Fruit fly (Drosophila melanogaster): ENCODE data around the gene CG18231.
A peak's percentile ranks its signal among the peaks of the same experiment; 100 is the strongest.

Gene CG18231

DNA sequence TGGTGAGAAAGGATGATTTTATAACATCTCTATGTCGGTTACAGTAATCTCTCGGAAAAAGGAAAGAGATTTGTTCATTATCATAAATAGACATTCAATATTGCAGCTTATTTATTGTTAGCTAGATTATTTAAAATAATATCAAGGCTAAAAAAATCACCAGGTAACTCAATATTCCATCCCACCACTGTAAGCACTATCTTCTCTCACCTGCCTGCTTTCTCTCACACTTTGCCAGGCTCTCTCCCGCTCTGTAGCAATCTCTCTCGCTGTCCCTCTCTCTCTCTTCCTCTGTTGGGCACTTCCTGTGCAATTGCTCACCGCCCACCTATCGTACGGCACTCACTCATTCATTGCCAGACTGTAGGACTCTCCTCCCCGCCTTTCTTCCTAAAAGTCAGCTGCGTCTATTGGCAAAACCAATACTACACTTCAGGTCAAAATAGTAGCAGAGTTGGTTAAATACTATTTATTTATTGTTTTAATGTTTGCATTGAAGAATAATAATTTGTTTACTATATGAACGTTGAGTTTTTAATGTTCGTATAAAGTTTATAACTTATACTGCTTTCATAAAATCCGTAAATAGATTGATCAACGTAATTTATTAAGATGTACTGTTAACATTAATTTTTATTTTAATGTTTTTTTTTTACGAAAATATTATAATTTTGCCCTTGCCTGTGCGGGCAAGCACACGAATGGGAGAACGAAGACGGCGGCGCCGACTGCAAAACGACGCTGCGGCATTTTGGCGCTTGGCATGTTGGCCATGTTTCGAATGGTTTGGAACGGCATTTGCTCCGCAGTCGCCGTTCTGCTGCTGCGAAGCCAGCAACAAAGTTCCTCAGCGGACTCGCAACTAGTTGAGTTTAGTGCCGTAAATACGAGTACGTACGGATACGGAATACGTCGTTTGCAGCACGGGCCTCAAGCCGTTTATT lies 33.6 kb downstream of the CG18231 start (continued):
- TF ChIP-seq CG10979 (tag; optimal IDR thresholded peaks at IDR 0.05) (peak; percentile 78), CG2889 (GFP tag; IDR thresholded peaks at IDR 0.05) (peak; percentile 97), ewg (GFP tag; optimal IDR thresholded peaks at IDR 0.05) (peak; percentile 86), CG3847 (GFP tag; IDR thresholded peaks at IDR 0.05) (peak; percentile 98), CG7271 (tag; optimal IDR thresholded peaks at IDR 0.05) (no peak), CG31441 (GFP tag; IDR thresholded peaks at IDR 0.05) (peak; percentile 97), CG3281 (GFP tag; optimal IDR thresholded peaks at IDR 0.05) (peak; percentile 91), CG31224 (GFP tag; IDR thresholded peaks at IDR 0.05) (peak; percentile 95), ham (GFP tag; IDR thresholded peaks at IDR 0.05) (peak; percentile 89; the same call in 1 of the 2 replicates), bcd (GFP tag; optimal IDR thresholded peaks at IDR 0.05) (peak; percentile 92), CG17802 (tag; optimal IDR thresholded peaks at IDR 0.05) (peak; percentile 45), CG7839 (tag; optimal IDR thresholded peaks at IDR 0.05) (peak; percentile 92), pb (GFP tag; optimal IDR thresholded peaks at IDR 0.05) (peak; percentile 80), CG12104 (GFP tag; optimal IDR thresholded peaks at IDR 0.05) (peak; percentile 83), CG33213 (GFP tag; optimal IDR thresholded peaks at IDR 0.05) (peak; percentile 83), CG14710 (tag; optimal IDR thresholded peaks at IDR 0.05) (peak; percentile 78), gcm2 (GFP tag; optimal IDR thresholded peaks at IDR 0.05) (peak; percentile 92), CG1233 (GFP tag; optimal IDR thresholded peaks at IDR 0.05) (peak; percentile 77), chn (GFP tag; optimal IDR thresholded peaks at IDR 0.05) (peak; percentile 86), twi (tag; optimal IDR thresholded peaks at IDR 0.05) (peak; percentile 44), CG14050 (GFP tag; IDR thresholded peaks at IDR 0.05) (peak; percentile 95), emc (GFP tag; optimal IDR thresholded peaks at IDR 0.05) (peak; percentile 93), CG10274 (GFP tag; optimal IDR thresholded peaks at IDR 0.05) (peak; percentile 68), Oaz (GFP tag; IDR thresholded peaks at IDR 0.05) (peak; percentile 91), hbn (GFP tag; IDR thresholded peaks at IDR 0.05; ENCODE audit: partially characterized antibody) (no peak), CG2120 (GFP tag; optimal IDR thresholded peaks at IDR 0.05) (peak; percentile 99), dm (GFP tag; optimal IDR thresholded peaks at IDR 0.05) (peak; percentile 83), amos (GFP tag; IDR thresholded peaks at IDR 0.05; ENCODE audit: partially characterized antibody) (no peak), mirr (GFP tag; optimal IDR thresholded peaks at IDR 0.05) (peak; percentile 92), bab2 (GFP tag; optimal IDR thresholded peaks at IDR 0.05) (peak; percentile 95), CG15011 (GFP tag; optimal IDR thresholded peaks at IDR 0.05) (peak; percentile 83), ranshi (GFP tag; IDR thresholded peaks at IDR 0.05) (peak; percentile 99), z (GFP tag; IDR thresholded peaks at IDR 0.05) (peak; percentile 75), Meics (GFP tag; optimal IDR thresholded peaks at IDR 0.05) (peak; percentile 93), Lim3 (GFP tag; IDR thresholded peaks at IDR 0.05) (peak; percentile 85), fru (optimal IDR thresholded peaks at IDR 0.05) (no peak), HmgD (GFP tag; optimal IDR thresholded peaks at IDR 0.05) (peak; percentile 82), Adf1 (GFP tag; IDR thresholded peaks at IDR 0.05) (peak; percentile 95), jigr1 (GFP tag; IDR thresholded peaks at IDR 0.05) (peak; percentile 89), salm (tag; optimal IDR thresholded peaks at IDR 0.05) (peak; percentile 88), CG4404 (GFP tag; IDR thresholded peaks at IDR 0.05) (peak; percentile 93), dmrt99B (tag; optimal IDR thresholded peaks at IDR 0.05) (peak; percentile 93), CG12942 (GFP tag; optimal IDR thresholded peaks at IDR 0.05) (peak; percentile 88), CG7987 (GFP tag; optimal IDR thresholded peaks at IDR 0.05) (peak; percentile 65), hb (GFP tag; IDR thresholded peaks at IDR 0.05; ENCODE audit: partially characterized antibody) (no peak), YL-1 (GFP tag; optimal IDR thresholded peaks at IDR 0.05) (peak; percentile 21), al (GFP tag; IDR thresholded peaks at IDR 0.05) (peak; percentile 98), CG16815 (GFP tag; optimal IDR thresholded peaks at IDR 0.05) (peak; percentile 87), BtbVII (GFP tag; optimal IDR thresholded peaks at IDR 0.05) (peak; percentile 88)
